Fruit fly (Drosophila melanogaster) whole organism: ENCODE results near the gene Vlet.

Experiments used
- CG8478 ChIP-seq: fragments of >200 bp; optimal IDR thresholded peaks from 2 replicates; lab custom pipeline; 2018; ENCODE audit warnings: inconsistent platforms
- Dll ChIP-seq: fragments of >200 bp; optimal IDR thresholded peaks from 2 replicates; lab custom pipeline; 2017
- EcR ChIP-seq, 2 experiments: fragments of >200 bp; optimal IDR thresholded peaks; 2 replicates each; lab custom pipeline; 2017; ENCODE audit warnings: missing biosample characterization in 2 of 2, missing genetic modification characterization in 2 of 2, missing genetic modification reagents in 2 of 2
- pan ChIP-seq: fragments of >200 bp; optimal IDR thresholded peaks from 2 replicates; lab custom pipeline; 2017
- psq ChIP-seq: fragments of >200 bp; optimal IDR thresholded peaks from 2 replicates; lab custom pipeline; 2017
- usp ChIP-seq: fragments of >200 bp; optimal IDR thresholded peaks from 2 replicates; lab custom pipeline; 2017; ENCODE audit warnings: missing biosample characterization, missing genetic modification characterization, mixed read lengths

- no peak for TF ChIP-seq CG8478 (lab: Kevin White, UChicago)
- peak in 1 of 2 experiments; percentile 37 for TF ChIP-seq EcR (GFP tag; optimal IDR thresholded peaks at IDR 0.05; lab: Kevin White, UChicago)
- no peak for TF ChIP-seq Dll (lab: Kevin White, UChicago)
- no peak for TF ChIP-seq psq (lab: Kevin White, UChicago)
- TF ChIP-seq usp: no peak
- no peak for TF ChIP-seq pan (lab: Kevin White, UChicago)
Observed at dm6 chrX:11685918-11686640, 7.7 kb upstream of the Vlet start.
